Worm (Caenorhabditis elegans): ENCODE results near the gene aat-6.

DNA sequence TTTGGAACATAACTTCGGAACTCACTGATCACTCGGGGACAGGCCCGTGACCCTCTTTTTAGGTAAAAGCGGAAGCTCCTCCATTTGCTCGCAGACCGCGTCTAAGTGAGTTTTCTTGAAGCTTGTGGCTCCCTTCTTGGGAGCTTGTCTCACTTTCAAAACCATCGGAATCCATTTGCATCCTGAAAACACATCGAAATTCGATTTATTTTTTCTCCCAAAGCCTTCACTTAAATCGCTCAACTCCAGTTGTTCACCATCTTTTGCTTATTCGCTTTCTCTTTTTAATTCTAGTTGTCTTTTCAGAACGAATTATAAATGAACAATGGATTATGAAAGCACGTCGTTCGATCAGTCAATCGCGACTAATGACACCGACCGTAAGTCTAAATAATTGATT lies 11.2 kb downstream of the aat-6 start, which contains the start of gene T11F9.1:
- TF ChIP-seq tab-1 (GFP tag; IDR thresholded peaks at IDR 0.05) (no peak), med-1 (GFP tag; optimal IDR thresholded peaks at IDR 0.05; ENCODE audit: insufficient read depth) (no peak), ref-1 (GFP tag; conservative IDR thresholded peaks at IDR 0.05) (no peak), ztf-29 (GFP tag; IDR thresholded peaks at IDR 0.05) (no peak), klf-2 (GFP tag; conservative IDR thresholded peaks at IDR 0.05) (no peak), ztf-23 (GFP tag; IDR thresholded peaks at IDR 0.05) (no peak), cog-1 (tag; optimal IDR thresholded peaks at IDR 0.05) (no peak), flt-1 (GFP tag; IDR thresholded peaks at IDR 0.05) (no peak), T22C8.4 (GFP tag; IDR thresholded peaks at IDR 0.05) (no peak)
